Worm (Caenorhabditis elegans) whole organism, young adult: ENCODE measurements around the gene F10A3.11.

Source experiments
- D2030.7 ChIP-seq: fragments of 200-800 bp; sonication (Bioruptor generic); IDR thresholded peaks from 2 replicates; pipeline ENCODE4 v1.3.6; 2022; ENCODE audit warnings: missing genetic modification reagents, missing genetic modification characterization, missing compliant biosample characterization
- F22D6.2 ChIP-seq: sonication (generic microtip); optimal IDR thresholded peaks from 2 replicates; lab custom pipeline; 2016; ENCODE audit warnings: mild to moderate bottlenecking, missing genetic modification characterization, missing compliant biosample characterization
- F37B4.10 ChIP-seq: fragments of 200-800 bp; sonication (Bioruptor generic); IDR thresholded peaks from 2 replicates; pipeline ENCODE4 v1.3.6; 2022; ENCODE audit warnings: missing genetic modification characterization, missing compliant biosample characterization
- F57C9.4 ChIP-seq: sonication (generic microtip); optimal IDR thresholded peaks from 2 replicates; lab custom pipeline; 2017; ENCODE audit warnings: mild to moderate bottlenecking, missing genetic modification characterization, missing compliant biosample characterization
- K12H6.12 ChIP-seq: fragments of 200-800 bp; sonication (Bioruptor generic); optimal IDR thresholded peaks from 2 replicates; lab custom pipeline; 2018; ENCODE audit warnings: mild to moderate bottlenecking, missing genetic modification characterization, missing compliant biosample characterization
- T26A5.8 ChIP-seq: sonication (generic microtip); optimal IDR thresholded peaks from 2 replicates; lab custom pipeline; 2016; ENCODE audit warnings: missing genetic modification characterization, missing compliant biosample characterization
- Y95B8A.8 ChIP-seq: fragments of 200-800 bp; sonication (Bioruptor generic); IDR thresholded peaks from 2 replicates; pipeline ENCODE4 v1.3.6; 2022; ENCODE audit warnings: missing genetic modification reagents, missing genetic modification characterization, missing compliant biosample characterization
- akir-1 ChIP-seq: fragments of 200-800 bp; sonication (Bioruptor generic); optimal IDR thresholded peaks from 2 replicates; lab custom pipeline; 2018; ENCODE audit warnings: mild to moderate bottlenecking, missing genetic modification characterization, moderate library complexity, missing compliant biosample characterization
- ama-1 ChIP-seq, 3 experiments: fragments of 150-350 bp in 1 of 3; sonication (generic microtip) in 2 of 3; optimal IDR thresholded peaks; 2 replicates each; lab custom pipeline; 2014 to 2018; ENCODE audit warnings: missing biosample characterization in 2 of 3, missing genetic modification characterization in 2 of 3, missing genetic modification reagents in 2 of 3
- bed-1 ChIP-seq: fragments of 200-800 bp; sonication (Bioruptor generic); IDR thresholded peaks from 2 replicates; pipeline ENCODE4 v1.3.6; 2022; ENCODE audit warnings: missing genetic modification reagents, missing genetic modification characterization, missing compliant biosample characterization
- bed-2 ChIP-seq: fragments of 200-800 bp; sonication (Bioruptor generic); IDR thresholded peaks from 2 replicates; pipeline ENCODE4 v1.3.6; 2022; ENCODE audit warnings: missing genetic modification reagents, missing genetic modification characterization, missing compliant biosample characterization
- cebp-1 ChIP-seq, 2 experiments: fragments of 200-800 bp in 1 of 2; sonication (Bioruptor generic) in 1 of 2; sonication (generic microtip) in 1 of 2; IDR thresholded peaks in 1 of 2; optimal IDR thresholded peaks in 1 of 2; 2 replicates each; pipeline versions ENCODE4 v1.3.6 to Lab custom; 2017 to 2022; ENCODE audit warnings: missing compliant biosample characterization in 2 of 2, missing genetic modification characterization in 2 of 2, mild to moderate bottlenecking in 1 of 2, missing genetic modification reagents in 1 of 2, moderate library complexity in 1 of 2
- ceh-40 ChIP-seq: fragments of 200-800 bp; sonication (Bioruptor generic); IDR thresholded peaks from 2 replicates; pipeline ENCODE4 v1.3.6; 2022; ENCODE audit warnings: missing genetic modification characterization, missing compliant biosample characterization
- ceh-91 ChIP-seq: fragments of 200-800 bp; sonication (Bioruptor generic); IDR thresholded peaks from 2 replicates; pipeline ENCODE4 v1.3.6; 2022; ENCODE audit warnings: missing genetic modification reagents, missing genetic modification characterization, missing compliant biosample characterization
- dox-1 ChIP-seq: fragments of 200-800 bp; sonication (Bioruptor generic); IDR thresholded peaks from 2 replicates; pipeline ENCODE4 v1.3.6; 2022; ENCODE audit warnings: missing genetic modification reagents, missing genetic modification characterization, missing compliant biosample characterization
- dpl-1 ChIP-seq: fragments of 150-350 bp; optimal IDR thresholded peaks from 2 replicates; lab custom pipeline; 2014; ENCODE audit warnings: missing biosample characterization, missing genetic modification reagents, missing genetic modification characterization
- gei-17 ChIP-seq: fragments of 200-800 bp; sonication (Bioruptor generic); optimal IDR thresholded peaks from 2 replicates; lab custom pipeline; 2018; ENCODE audit warnings: mild to moderate bottlenecking, missing genetic modification characterization, missing compliant biosample characterization
- him-1 ChIP-seq: sonication (generic microtip); optimal IDR thresholded peaks from 2 replicates; lab custom pipeline; 2016; ENCODE audit warnings: missing genotype, missing genetic modification reagents, missing genetic modification characterization, missing compliant biosample characterization
- hsf-1 ChIP-seq: fragments of 200-800 bp; sonication (Bioruptor generic); IDR thresholded peaks from 2 replicates; pipeline ENCODE4 v1.3.6; 2022; ENCODE audit warnings: missing genetic modification reagents, missing genetic modification characterization, missing compliant biosample characterization
- lag-1 ChIP-seq: fragments of 200-800 bp; sonication (Bioruptor generic); IDR thresholded peaks from 2 replicates; pipeline ENCODE4 v1.3.6; 2022; ENCODE audit warnings: missing genetic modification reagents, missing genetic modification characterization, missing compliant biosample characterization
- let-526 ChIP-seq: fragments of 200-800 bp; sonication (Bioruptor generic); IDR thresholded peaks from 2 replicates; pipeline ENCODE4 v1.3.6; 2022; ENCODE audit warnings: missing genetic modification reagents, missing genetic modification characterization, missing compliant biosample characterization
- lin-40 ChIP-seq: sonication (generic microtip); optimal IDR thresholded peaks from 2 replicates; lab custom pipeline; 2016; ENCODE audit warnings: missing genetic modification characterization, mild to moderate bottlenecking, missing compliant biosample characterization, missing genotype, missing genetic modification reagents
- lin-54 ChIP-seq: fragments of 200-800 bp; sonication (Bioruptor generic); optimal IDR thresholded peaks from 2 replicates; lab custom pipeline; 2018; ENCODE audit warnings: mild to moderate bottlenecking, missing genetic modification characterization, missing compliant biosample characterization
- lir-1 ChIP-seq: fragments of 200-800 bp; sonication (Bioruptor generic); conservative IDR thresholded peaks from 2 replicates; pipeline ENCODE4 v1.3.6; 2022; ENCODE audit warnings: missing genetic modification reagents, missing genetic modification characterization, missing compliant biosample characterization
- madf-6 ChIP-seq: fragments of 200-800 bp; sonication (Bioruptor generic); IDR thresholded peaks from 2 replicates; pipeline ENCODE4 v1.3.6; 2022; ENCODE audit warnings: missing genetic modification reagents, missing genetic modification characterization, missing compliant biosample characterization
- mcd-1 ChIP-seq: fragments of 200-800 bp; sonication (Bioruptor generic); IDR thresholded peaks from 2 replicates; pipeline ENCODE4 v1.3.6; 2022; ENCODE audit warnings: missing genetic modification reagents, missing genetic modification characterization, missing compliant biosample characterization
- mxl-1 ChIP-seq: sonication (generic microtip); optimal IDR thresholded peaks from 2 replicates; lab custom pipeline; 2016; ENCODE audit warnings: missing genetic modification characterization, missing compliant biosample characterization
- nhr-120 ChIP-seq: fragments of 200-800 bp; sonication (Bioruptor generic); IDR thresholded peaks from 2 replicates; pipeline ENCODE4 v1.3.6; 2022; ENCODE audit warnings: missing genetic modification characterization, missing compliant biosample characterization
- nhr-80 ChIP-seq: sonication (generic microtip); optimal IDR thresholded peaks from 2 replicates; lab custom pipeline; 2016; ENCODE audit warnings: missing genetic modification characterization, missing compliant biosample characterization
- rcor-1 ChIP-seq: fragments of 200-800 bp; sonication (Bioruptor generic); IDR thresholded peaks from 2 replicates; pipeline ENCODE4 v1.3.6; 2022; ENCODE audit warnings: missing genetic modification reagents, missing genetic modification characterization, missing compliant biosample characterization
- rpc-1 ChIP-seq, 2 experiments: fragments of 150-350 bp in 1 of 2; sonication (generic microtip) in 1 of 2; optimal IDR thresholded peaks; 2 replicates each; lab custom pipeline; 2014 to 2018; ENCODE audit warnings: missing biosample characterization in 1 of 2, missing genetic modification characterization in 1 of 2, missing genetic modification reagents in 1 of 2, missing genotype in 1 of 2
- sea-2 ChIP-seq: fragments of 200-800 bp; sonication (Bioruptor generic); IDR thresholded peaks from 2 replicates; pipeline ENCODE4 v1.3.6; 2022; ENCODE audit warnings: missing genetic modification characterization, missing compliant biosample characterization
- snpc-3.4 ChIP-seq: sonication (generic microtip); optimal IDR thresholded peaks from 2 replicates; lab custom pipeline; 2017; ENCODE audit warnings: missing genetic modification characterization, mild to moderate bottlenecking, missing compliant biosample characterization, antibody characterized with exemption, moderate library complexity, missing genotype, missing genetic modification reagents
- somi-1 ChIP-seq: fragments of 200-800 bp; sonication (Bioruptor generic); optimal IDR thresholded peaks from 2 replicates; lab custom pipeline; 2018; ENCODE audit warnings: mild to moderate bottlenecking, missing genetic modification characterization, missing compliant biosample characterization
- tlf-1 ChIP-seq: fragments of 200-800 bp; sonication (Bioruptor generic); optimal IDR thresholded peaks from 2 replicates; lab custom pipeline; 2018; ENCODE audit warnings: mild to moderate bottlenecking, missing genetic modification characterization, missing compliant biosample characterization
- unc-130 ChIP-seq: sonication (generic microtip); optimal IDR thresholded peaks from 2 replicates; lab custom pipeline; 2016; ENCODE audit warnings: missing genetic modification reagents, missing genetic modification characterization, missing compliant biosample characterization
- unc-62 ChIP-seq: fragments of 150-350 bp; optimal IDR thresholded peaks from 2 replicates; lab custom pipeline; 2014; ENCODE audit warnings: missing biosample characterization, missing genetic modification reagents, missing genetic modification characterization
- zim-3 ChIP-seq: sonication (generic microtip); optimal IDR thresholded peaks from 2 replicates; lab custom pipeline; 2017; ENCODE audit warnings: mild to moderate bottlenecking, missing genetic modification characterization, moderate library complexity, missing compliant biosample characterization
- ztf-18 ChIP-seq: sonication (generic microtip); optimal IDR thresholded peaks from 2 replicates; lab custom pipeline; 2016; ENCODE audit warnings: missing genotype, mild to moderate bottlenecking, missing genetic modification characterization, missing compliant biosample characterization
- ztf-26 ChIP-seq: sonication (generic microtip); optimal IDR thresholded peaks from 2 replicates; lab custom pipeline; 2017; ENCODE audit warnings: missing genetic modification characterization, missing compliant biosample characterization
- ztf-28 ChIP-seq: fragments of 200-800 bp; sonication (Bioruptor generic); IDR thresholded peaks from 2 replicates; pipeline ENCODE4 v1.3.6; 2022; ENCODE audit warnings: missing genetic modification reagents, missing genetic modification characterization, missing compliant biosample characterization
- ztf-3 ChIP-seq: fragments of 200-800 bp; sonication (Bioruptor generic); optimal IDR thresholded peaks from 2 replicates; lab custom pipeline; 2018; ENCODE audit warnings: mild to moderate bottlenecking, missing genetic modification characterization, missing compliant biosample characterization
- ztf-6 ChIP-seq: fragments of 200-800 bp; sonication (Bioruptor generic); IDR thresholded peaks from 2 replicates; pipeline ENCODE4 v1.3.6; 2022; ENCODE audit warnings: missing genetic modification reagents, missing genetic modification characterization, missing compliant biosample characterization

F10A3.11 gene

DNA sequence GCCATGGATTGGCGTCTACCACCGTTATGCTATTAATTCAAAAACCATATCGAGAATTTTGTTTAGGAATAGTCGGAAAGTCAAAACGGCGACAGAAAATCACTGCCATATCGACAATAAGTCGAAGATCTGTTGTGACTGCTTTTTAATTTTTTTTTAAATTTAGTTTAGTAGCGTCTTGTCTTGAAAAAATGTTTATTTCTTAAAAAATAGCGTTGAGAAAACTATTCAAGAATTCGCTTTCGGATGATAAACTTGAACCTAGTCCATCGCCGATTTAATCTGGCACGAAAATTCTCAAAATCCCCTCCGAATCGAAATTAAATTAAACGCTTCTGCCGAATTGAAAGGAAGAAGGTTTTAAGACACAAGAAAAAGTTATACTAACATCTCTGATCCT is 29.6 kb downstream of the F10A3.11 start, which contains the start of gene srh-279:
Gene srh-279 (plus strand): TSS at position 301 of the 400 bp plus-strand sequence.
- TF ChIP-seq ztf-26 (tag; lab: Kevin White, UChicago) (no peak), bed-2 (GFP tag; lab: Robert Waterston, UW) (no peak), D2030.7 (no peak), ztf-28 (GFP tag; lab: Robert Waterston, UW) (no peak), lin-54 (GFP tag; lab: Kevin White, UChicago) (no peak), zim-3 (tag; lab: Kevin White, UChicago) (no peak), F37B4.10 (no peak), akir-1 (GFP tag; lab: Kevin White, UChicago) (no peak), lin-40 (tag; lab: Kevin White, UChicago) (no peak), unc-62 (GFP tag; lab: Kevin White, UChicago) (no peak), bed-1 (GFP tag; lab: Robert Waterston, UW) (no peak), cebp-1 (GFP tag; IDR thresholded peaks at IDR 0.05; lab: Robert Waterston, UW) (no peak), cebp-1 (tag; optimal IDR thresholded peaks at IDR 0.05; lab: Kevin White, UChicago) (no peak), snpc-3.4 (tag; lab: Kevin White, UChicago) (no peak), let-526 (GFP tag; lab: Robert Waterston, UW) (no peak), ztf-18 (tag; lab: Kevin White, UChicago) (no peak), F57C9.4 (no peak), rpc-1 (optimal IDR thresholded peaks at IDR 0.05; lab: Kevin White, UChicago) (no peak), rpc-1 (tag; optimal IDR thresholded peaks at IDR 0.05; lab: Kevin White, UChicago) (no peak), ceh-40 (GFP tag; lab: Robert Waterston, UW) (no peak), lag-1 (GFP tag; lab: Robert Waterston, UW) (no peak)

DNA sequence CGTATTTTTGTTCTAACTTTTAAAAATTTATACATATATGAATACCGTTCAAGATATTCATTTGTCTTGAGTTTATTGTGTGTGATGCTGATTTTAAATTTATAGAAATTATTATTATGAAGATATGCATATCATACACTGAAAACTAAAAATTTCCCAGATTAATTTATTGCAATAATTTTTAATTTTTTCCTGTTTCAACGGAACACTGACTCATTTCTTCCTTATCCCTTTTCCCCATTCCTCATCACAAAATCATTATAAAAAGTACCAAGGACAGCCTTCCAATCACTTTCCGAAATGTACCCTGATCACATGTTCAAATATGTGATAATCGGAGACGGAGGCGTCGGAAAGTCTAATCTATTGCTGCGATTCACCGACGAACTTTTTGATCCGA is 32.2 kb downstream of the F10A3.11 start, which contains the start of gene rabr-4:
Gene rabr-4 (plus strand): TSS at position 301 of the 400 bp plus-strand sequence.
- no peak for TF ChIP-seq ztf-6 (GFP tag; lab: Robert Waterston, UW)
- no peak for TF ChIP-seq gei-17 (GFP tag; lab: Kevin White, UChicago)
- no peak for TF ChIP-seq lag-1 (GFP tag; lab: Robert Waterston, UW)
- no peak for TF ChIP-seq dox-1 (GFP tag; lab: Robert Waterston, UW)

DNA sequence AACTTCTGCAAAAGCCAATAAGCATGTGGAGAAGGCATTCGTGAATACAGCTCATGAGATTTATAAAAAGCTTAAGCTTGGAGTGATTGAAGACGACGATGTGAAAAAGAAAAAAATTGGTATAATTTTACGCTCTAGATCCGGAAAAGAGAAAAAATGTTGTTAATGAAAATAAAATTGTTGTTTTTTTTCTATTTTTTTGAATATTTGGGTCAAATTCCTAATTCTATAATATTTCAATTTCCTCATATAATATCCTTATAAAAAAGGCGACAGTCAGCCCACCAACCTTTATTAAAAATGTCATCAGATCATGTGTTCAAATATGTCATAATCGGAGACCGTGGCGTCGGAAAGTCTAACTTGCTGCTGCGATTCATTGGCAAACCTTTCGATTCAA is 32.9 kb downstream of the F10A3.11 start, which contains the start of gene rabr-3:
Gene rabr-3 (plus strand): TSS at position 301 of the 400 bp plus-strand sequence.
- TF ChIP-seq him-1 (no peak), let-526 (GFP tag; lab: Robert Waterston, UW) (no peak), ceh-91 (no peak), ztf-3 (no peak), bed-2 (GFP tag; lab: Robert Waterston, UW) (no peak), hsf-1 (GFP tag; lab: Robert Waterston, UW) (no peak), unc-130 (GFP tag; lab: Kevin White, UChicago) (no peak), nhr-120 (GFP tag; lab: Robert Waterston, UW) (no peak), sea-2 (no peak)
- TF ChIP-seq, all 124 proteins: peak for 0

DNA sequence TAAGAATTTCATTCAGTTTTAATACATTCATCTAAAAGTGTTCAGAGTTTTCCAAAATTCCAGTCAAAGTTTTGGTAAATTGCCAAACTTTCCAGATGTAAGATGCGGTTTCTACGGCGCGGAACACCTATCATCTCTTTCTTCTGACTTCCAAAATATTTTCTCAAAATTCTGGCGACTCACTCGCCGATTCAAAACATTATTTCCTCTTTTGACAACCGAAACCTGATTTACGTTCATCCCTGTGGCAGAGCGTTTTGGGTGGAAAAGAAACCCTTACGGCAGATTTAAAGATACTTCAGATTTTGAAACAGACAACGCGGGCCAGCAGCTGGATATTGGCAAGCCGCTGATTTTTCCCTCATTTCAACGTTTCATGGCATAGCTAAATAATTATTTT is 35.5 kb downstream of the F10A3.11 start, which contains the start of gene F11A5.5:
Gene F11A5.5 (plus strand): TSS at position 301 of the 400 bp plus-strand sequence.
- TF ChIP-seq tlf-1 (GFP tag; lab: Kevin White, UChicago) = no peak
- no peak for TF ChIP-seq ztf-3
- TF ChIP-seq nhr-80 (tag; lab: Kevin White, UChicago) = no peak
- no peak for TF ChIP-seq mcd-1 (GFP tag; lab: Robert Waterston, UW)
- TF ChIP-seq Y95B8A.8 (GFP tag; lab: Robert Waterston, UW) = no peak
- TF ChIP-seq T26A5.8 (tag; lab: Kevin White, UChicago) = no peak
- no peak for TF ChIP-seq somi-1 (GFP tag; lab: Kevin White, UChicago)
- TF ChIP-seq K12H6.12 = no peak
- no peak for TF ChIP-seq let-526 (GFP tag; lab: Robert Waterston, UW)
- no peak for TF ChIP-seq F22D6.2 (tag; lab: Kevin White, UChicago)
- TF ChIP-seq dpl-1 (GFP tag; lab: Kevin White, UChicago) = no peak
- no peak for TF ChIP-seq rcor-1
- TF ChIP-seq mxl-1 (tag; lab: Kevin White, UChicago) = no peak
- TF ChIP-seq ztf-6 (GFP tag; lab: Robert Waterston, UW) = no peak
- TF ChIP-seq gei-17 (GFP tag; lab: Kevin White, UChicago) = no peak
- no peak for TF ChIP-seq madf-6 (GFP tag; lab: Robert Waterston, UW)
- TF ChIP-seq lir-1 = no peak
- no peak for TF ChIP-seq ama-1 (optimal IDR thresholded peaks at IDR 0.05; lab: Kevin White, UChicago)
- TF ChIP-seq ama-1 (GFP tag; optimal IDR thresholded peaks at IDR 0.05; lab: Kevin White, UChicago) = no peak
